Worm (Caenorhabditis elegans): ENCODE data around the gene cdk-1.

DNA sequence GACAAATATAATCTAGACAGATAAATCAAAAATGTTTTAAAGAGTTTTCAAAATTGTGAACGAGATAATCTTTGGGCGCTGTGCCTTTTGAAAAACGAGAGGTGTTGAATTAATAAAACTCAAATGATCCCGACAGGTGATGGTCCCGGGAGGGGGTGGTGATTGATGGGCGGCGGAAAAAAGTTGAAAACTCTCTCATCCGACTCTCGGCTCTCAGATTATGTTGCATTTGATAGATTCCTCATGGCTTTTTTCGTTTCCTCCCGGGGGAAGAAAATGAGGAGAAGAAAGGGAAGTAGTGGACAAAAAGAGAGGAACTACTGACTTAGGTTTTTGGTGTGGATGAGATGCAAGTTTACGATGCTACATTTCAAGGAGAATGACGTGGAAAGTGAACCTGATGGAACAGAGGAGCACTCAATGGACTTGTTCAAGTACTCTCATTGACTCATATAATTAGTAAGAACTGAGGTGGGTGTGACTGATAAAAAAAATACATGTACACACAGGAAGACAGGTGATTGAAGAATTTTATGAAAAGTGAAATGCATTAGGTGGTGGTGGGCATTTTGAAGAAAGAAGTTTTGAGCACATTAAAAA lies 15.9 kb upstream of the cdk-1 start:
- TF ChIP-seq tbx-37 (GFP tag; conservative IDR thresholded peaks at IDR 0.05), result no peak
- no peak for TF ChIP-seq ceh-13 (GFP tag; optimal IDR thresholded peaks at IDR 0.05)
